Worm (Caenorhabditis elegans) whole organism, young adult: ENCODE data around the gene col-111.

Source experiments
- B0019.2 ChIP-seq: fragments of 200-800 bp; sonication (Bioruptor generic); conservative IDR thresholded peaks from 2 replicates; pipeline ENCODE4 v1.3.6; 2022; ENCODE audit warnings: missing genetic modification reagents, missing genetic modification characterization, missing compliant biosample characterization
- B0035.1 ChIP-seq: sonication (generic microtip); optimal IDR thresholded peaks from 2 replicates; lab custom pipeline; 2016; ENCODE audit warnings: missing genetic modification characterization, mild to moderate bottlenecking, missing compliant biosample characterization, missing genotype, missing genetic modification reagents
- B0261.1 ChIP-seq: sonication (generic microtip); optimal IDR thresholded peaks from 2 replicates; lab custom pipeline; 2016; ENCODE audit warnings: mild to moderate bottlenecking, missing genetic modification characterization, moderate library complexity, missing compliant biosample characterization
- F10E7.11 ChIP-seq: sonication (generic microtip); optimal IDR thresholded peaks from 2 replicates; lab custom pipeline; 2017; ENCODE audit warnings: mild to moderate bottlenecking, missing genetic modification characterization, moderate library complexity, missing compliant biosample characterization
- F33H1.4 ChIP-seq: fragments of 200-800 bp; sonication (Bioruptor generic); IDR thresholded peaks from 2 replicates; pipeline ENCODE4 v1.3.6; 2022; ENCODE audit warnings: missing genetic modification reagents, missing genetic modification characterization, missing compliant biosample characterization
- F49E8.2 ChIP-seq: sonication (generic microtip); optimal IDR thresholded peaks from 3 replicates; lab custom pipeline; 2017; ENCODE audit warnings: missing genetic modification characterization, mild to moderate bottlenecking, missing compliant biosample characterization, antibody characterized with exemption, moderate library complexity; ENCODE audit not compliant: insufficient read depth
- F57C9.4 ChIP-seq: sonication (generic microtip); optimal IDR thresholded peaks from 2 replicates; lab custom pipeline; 2017; ENCODE audit warnings: mild to moderate bottlenecking, missing genetic modification characterization, missing compliant biosample characterization
- K11D2.4 ChIP-seq: fragments of 200-800 bp; sonication (Bioruptor generic); IDR thresholded peaks from 2 replicates; pipeline ENCODE4 v1.3.6; 2022; ENCODE audit warnings: missing genetic modification reagents, missing genetic modification characterization, missing compliant biosample characterization
- K12H6.12 ChIP-seq: fragments of 200-800 bp; sonication (Bioruptor generic); optimal IDR thresholded peaks from 2 replicates; lab custom pipeline; 2018; ENCODE audit warnings: mild to moderate bottlenecking, missing genetic modification characterization, missing compliant biosample characterization
- T26A5.8 ChIP-seq: sonication (generic microtip); optimal IDR thresholded peaks from 2 replicates; lab custom pipeline; 2016; ENCODE audit warnings: missing genetic modification characterization, missing compliant biosample characterization
- Y56A3A.18 ChIP-seq: fragments of 200-800 bp; sonication (Bioruptor generic); IDR thresholded peaks from 2 replicates; pipeline ENCODE4 v1.3.6; 2022; ENCODE audit warnings: missing genetic modification reagents, missing genetic modification characterization, missing compliant biosample characterization
- atf-7 ChIP-seq: sonication (generic microtip); optimal IDR thresholded peaks from 2 replicates; lab custom pipeline; 2017; ENCODE audit warnings: mild to moderate bottlenecking, missing genetic modification characterization, missing compliant biosample characterization
- athp-1 ChIP-seq: sonication (generic microtip); optimal IDR thresholded peaks from 2 replicates; lab custom pipeline; 2017; ENCODE audit warnings: mild to moderate bottlenecking, missing genetic modification characterization, missing compliant biosample characterization
- attf-3 ChIP-seq: fragments of 200-800 bp; sonication (Bioruptor generic); conservative IDR thresholded peaks from 2 replicates; pipeline ENCODE4 v1.3.6; 2022; ENCODE audit warnings: missing genetic modification reagents, missing genetic modification characterization, missing compliant biosample characterization
- attf-6 ChIP-seq: fragments of 200-800 bp; sonication (Bioruptor generic); IDR thresholded peaks from 2 replicates; pipeline ENCODE4 v1.3.6; 2022; ENCODE audit warnings: missing genetic modification reagents, missing genetic modification characterization, missing compliant biosample characterization
- ceh-100 ChIP-seq: fragments of 200-800 bp; sonication (Bioruptor generic); IDR thresholded peaks from 2 replicates; pipeline ENCODE4 v1.3.6; 2022; ENCODE audit warnings: missing genetic modification reagents, missing genetic modification characterization, missing compliant biosample characterization
- ceh-79 ChIP-seq: sonication (generic microtip); optimal IDR thresholded peaks from 2 replicates; lab custom pipeline; 2017; ENCODE audit warnings: mild to moderate bottlenecking, missing genetic modification characterization, missing compliant biosample characterization
- chd-7 ChIP-seq: sonication (generic microtip); optimal IDR thresholded peaks from 2 replicates; lab custom pipeline; 2016; ENCODE audit warnings: mild to moderate bottlenecking, missing genetic modification characterization, moderate library complexity, missing compliant biosample characterization
- die-1 ChIP-seq: sonication (generic microtip); optimal IDR thresholded peaks from 2 replicates; lab custom pipeline; 2016; ENCODE audit warnings: missing genotype, mild to moderate bottlenecking, missing genetic modification characterization, missing compliant biosample characterization
- dox-1 ChIP-seq: fragments of 200-800 bp; sonication (Bioruptor generic); IDR thresholded peaks from 2 replicates; pipeline ENCODE4 v1.3.6; 2022; ENCODE audit warnings: missing genetic modification reagents, missing genetic modification characterization, missing compliant biosample characterization
- dpff-1 ChIP-seq: sonication (generic microtip); optimal IDR thresholded peaks from 2 replicates; lab custom pipeline; 2017; ENCODE audit warnings: mild to moderate bottlenecking, missing genetic modification characterization, missing compliant biosample characterization
- egl-44 ChIP-seq: fragments of 200-800 bp; sonication (Bioruptor generic); IDR thresholded peaks from 2 replicates; pipeline ENCODE4 v1.3.6; 2022; ENCODE audit warnings: missing genetic modification reagents, missing genetic modification characterization, missing compliant biosample characterization
- egrh-3 ChIP-seq: fragments of 200-800 bp; sonication (Bioruptor generic); IDR thresholded peaks from 2 replicates; pipeline ENCODE4 v1.3.6; 2022; ENCODE audit warnings: missing genetic modification reagents, missing genetic modification characterization, missing compliant biosample characterization
- ets-4 ChIP-seq: fragments of 200-800 bp; sonication (Bioruptor generic); optimal IDR thresholded peaks from 2 replicates; lab custom pipeline; 2018; ENCODE audit warnings: mild to moderate bottlenecking, missing genetic modification characterization, missing compliant biosample characterization
- fkh-3 ChIP-seq: sonication (generic microtip); optimal IDR thresholded peaks from 2 replicates; lab custom pipeline; 2016; ENCODE audit warnings: mild to moderate bottlenecking, missing genetic modification characterization, missing compliant biosample characterization
- hmg-1.2 ChIP-seq: fragments of 200-800 bp; sonication (Bioruptor generic); IDR thresholded peaks from 2 replicates; pipeline ENCODE4 v1.3.6; 2022; ENCODE audit warnings: missing genetic modification reagents, missing genetic modification characterization, missing compliant biosample characterization
- hrde-1 ChIP-seq: sonication (generic microtip); optimal IDR thresholded peaks from 2 replicates; lab custom pipeline; 2016; ENCODE audit warnings: missing genetic modification characterization, mild to moderate bottlenecking, missing compliant biosample characterization, moderate library complexity, missing genotype, missing genetic modification reagents, borderline replicate concordance
- lag-1 ChIP-seq: fragments of 200-800 bp; sonication (Bioruptor generic); IDR thresholded peaks from 2 replicates; pipeline ENCODE4 v1.3.6; 2022; ENCODE audit warnings: missing genetic modification reagents, missing genetic modification characterization, missing compliant biosample characterization
- let-526 ChIP-seq: fragments of 200-800 bp; sonication (Bioruptor generic); IDR thresholded peaks from 2 replicates; pipeline ENCODE4 v1.3.6; 2022; ENCODE audit warnings: missing genetic modification reagents, missing genetic modification characterization, missing compliant biosample characterization
- lin-35 ChIP-seq, 3 experiments: fragments of 150-350 bp in 2 of 3; sonication (generic microtip) in 1 of 3; optimal IDR thresholded peaks; 2 replicates each; lab custom pipeline; 2014 to 2018; ENCODE audit warnings: missing biosample characterization in 3 of 3, missing genetic modification characterization in 3 of 3, missing genetic modification reagents in 3 of 3
- lin-40 ChIP-seq: sonication (generic microtip); optimal IDR thresholded peaks from 2 replicates; lab custom pipeline; 2016; ENCODE audit warnings: missing genetic modification characterization, mild to moderate bottlenecking, missing compliant biosample characterization, missing genotype, missing genetic modification reagents
- lin-54 ChIP-seq: fragments of 200-800 bp; sonication (Bioruptor generic); optimal IDR thresholded peaks from 2 replicates; lab custom pipeline; 2018; ENCODE audit warnings: mild to moderate bottlenecking, missing genetic modification characterization, missing compliant biosample characterization
- madf-6 ChIP-seq: fragments of 200-800 bp; sonication (Bioruptor generic); IDR thresholded peaks from 2 replicates; pipeline ENCODE4 v1.3.6; 2022; ENCODE audit warnings: missing genetic modification reagents, missing genetic modification characterization, missing compliant biosample characterization
- mes-4 ChIP-seq: sonication (generic microtip); optimal IDR thresholded peaks from 2 replicates; lab custom pipeline; 2016; ENCODE audit warnings: missing genotype, missing genetic modification characterization, missing compliant biosample characterization
- mxl-1 ChIP-seq: sonication (generic microtip); optimal IDR thresholded peaks from 2 replicates; lab custom pipeline; 2016; ENCODE audit warnings: missing genetic modification characterization, missing compliant biosample characterization
- nfya-1 ChIP-seq: sonication (generic microtip); optimal IDR thresholded peaks from 2 replicates; lab custom pipeline; 2017; ENCODE audit warnings: antibody characterized with exemption, missing compliant biosample characterization, missing genetic modification characterization, borderline replicate concordance; ENCODE audit not compliant: insufficient read depth
- nfya-2 ChIP-seq: fragments of 200-800 bp; sonication (Bioruptor generic); IDR thresholded peaks from 2 replicates; pipeline ENCODE4 v1.3.6; 2022; ENCODE audit warnings: missing genetic modification reagents, missing genetic modification characterization, missing compliant biosample characterization
- nhr-179 ChIP-seq: sonication (generic microtip); optimal IDR thresholded peaks from 2 replicates; lab custom pipeline; 2016; ENCODE audit warnings: mild to moderate bottlenecking, missing genetic modification characterization, missing compliant biosample characterization
- nhr-27 ChIP-seq: fragments of 200-800 bp; sonication (Bioruptor generic); optimal IDR thresholded peaks from 2 replicates; lab custom pipeline; 2018; ENCODE audit warnings: mild to moderate bottlenecking, missing genetic modification characterization, moderate library complexity, missing compliant biosample characterization
- nhr-80 ChIP-seq: sonication (generic microtip); optimal IDR thresholded peaks from 2 replicates; lab custom pipeline; 2016; ENCODE audit warnings: missing genetic modification characterization, missing compliant biosample characterization
- snpc-1.1 ChIP-seq: sonication (generic microtip); optimal IDR thresholded peaks from 2 replicates; lab custom pipeline; 2017; ENCODE audit warnings: missing genetic modification characterization, mild to moderate bottlenecking, missing compliant biosample characterization, antibody characterized with exemption, moderate library complexity, missing genotype, missing genetic modification reagents; ENCODE audit not compliant: insufficient read depth
- snpc-3.4 ChIP-seq: sonication (generic microtip); optimal IDR thresholded peaks from 2 replicates; lab custom pipeline; 2017; ENCODE audit warnings: missing genetic modification characterization, mild to moderate bottlenecking, missing compliant biosample characterization, antibody characterized with exemption, moderate library complexity, missing genotype, missing genetic modification reagents
- snpc-4 ChIP-seq, 5 experiments: fragments of 150-350 bp in 1 of 5; sonication (generic microtip) in 4 of 5; optimal IDR thresholded peaks; 2 replicates each; lab custom pipeline; 2014 to 2018; ENCODE audit warnings: missing genetic modification characterization in 5 of 5, missing biosample characterization in 3 of 5, antibody characterized with exemption in 2 of 5, mild to moderate bottlenecking in 2 of 5, missing compliant biosample characterization in 2 of 5, missing genotype in 2 of 5, moderate library complexity in 2 of 5, missing genetic modification reagents in 1 of 5
- tlf-1 ChIP-seq: fragments of 200-800 bp; sonication (Bioruptor generic); optimal IDR thresholded peaks from 2 replicates; lab custom pipeline; 2018; ENCODE audit warnings: mild to moderate bottlenecking, missing genetic modification characterization, missing compliant biosample characterization
- zfh-2 ChIP-seq: fragments of 200-800 bp; sonication (Bioruptor generic); conservative IDR thresholded peaks from 2 replicates; pipeline ENCODE4 v1.3.6; 2022; ENCODE audit warnings: missing genetic modification reagents, missing genetic modification characterization, missing compliant biosample characterization

col-111 gene

ce11 chrIV:4660151-4661041 lies 2.6 kb upstream of the col-111 start, which contains the start of the genes F29B9.11 and jmjd-1.2 (continued):
- TF ChIP-seq ceh-79 (no peak), ets-4 (GFP tag; lab: Kevin White, UChicago) (no peak), tlf-1 (GFP tag; lab: Kevin White, UChicago) (peak; percentile 86), nfya-2 (GFP tag; lab: Robert Waterston, UW) (no peak), let-526 (GFP tag; lab: Robert Waterston, UW) (peak; percentile 46; the same call in 1 of the 2 replicates), atf-7 (tag; lab: Kevin White, UChicago) (peak; percentile 57), attf-3 (GFP tag; lab: Robert Waterston, UW) (peak; percentile 73), egl-44 (peak; percentile 61; the same call in 1 of the 2 replicates), nhr-179 (tag; lab: Kevin White, UChicago) (no peak), lin-54 (GFP tag; lab: Kevin White, UChicago) (peak; percentile 86), mes-4 (tag; lab: Kevin White, UChicago) (no peak), mxl-1 (no peak), hmg-1.2 (GFP tag; lab: Robert Waterston, UW) (peak; percentile 73), lin-40 (tag; lab: Kevin White, UChicago) (peak; percentile 92), dpff-1 (tag; lab: Kevin White, UChicago) (no peak), dox-1 (GFP tag; lab: Robert Waterston, UW) (peak; percentile 96), ceh-100 (GFP tag; lab: Robert Waterston, UW) (peak; percentile 99), F10E7.11 (tag; lab: Kevin White, UChicago) (no peak), attf-6 (GFP tag; lab: Robert Waterston, UW) (no peak), nhr-27 (tag; lab: Kevin White, UChicago) (no peak), nfya-1 (tag; lab: Kevin White, UChicago) (no peak), athp-1 (peak; percentile 88), snpc-3.4 (tag; lab: Kevin White, UChicago) (peak; percentile 84), B0019.2 (peak; percentile 61; the same call in 1 of the 2 replicates), F33H1.4 (GFP tag; lab: Robert Waterston, UW) (peak; percentile 97), T26A5.8 (tag; lab: Kevin White, UChicago) (no peak), snpc-4 (GFP tag; optimal IDR thresholded peaks at IDR 0.05; lab: Kevin White, UChicago) (peak; percentile 51), snpc-4 (tag; optimal IDR thresholded peaks at IDR 0.05; lab: Kevin White, UChicago) (peak; percentile 14 to 83 (median 77)), die-1 (peak; percentile 40), B0261.1 (peak; percentile 13), snpc-1.1 (no peak), lag-1 (no peak), fkh-3 (tag; lab: Kevin White, UChicago) (no peak), chd-7 (tag; lab: Kevin White, UChicago) (peak; percentile 68), K11D2.4 (GFP tag; lab: Robert Waterston, UW) (peak; percentile 80; the same call in 1 of the 2 replicates), K12H6.12 (tag; lab: Kevin White, UChicago) (peak; percentile 97), egrh-3 (GFP tag; lab: Robert Waterston, UW) (peak; percentile 72), F49E8.2 (peak; percentile 26), F57C9.4 (no peak), B0035.1 (tag; lab: Kevin White, UChicago) (peak; percentile 63), Y56A3A.18 (no peak), hrde-1 (tag; lab: Kevin White, UChicago) (no peak), madf-6 (GFP tag; lab: Robert Waterston, UW) (peak; percentile 87), zfh-2 (peak; percentile 76; the same call in 1 of the 2 replicates), lin-35 (GFP tag; optimal IDR thresholded peaks at IDR 0.05; lab: Kevin White, UChicago) (peak in 1 of 3 experiments; percentile 67), nhr-80 (tag; lab: Kevin White, UChicago) (peak; percentile 68)
